Comparison of ENCODE assay signal across 1 worm cellular context in genomic region chrIV:14872320-14872719, ce11.
TF ChIP-seq lines count a peak whose summit lies in the region.

No protein-coding gene starts in this region.

TF ChIP-seq in whole organism, L4 larva, 104 proteins besides CTCF, POLR2A, EP300 and RAD21 (continued from another document):
- no peak for TF ChIP-seq nhr-6 (tag; optimal IDR thresholded peaks at IDR 0.05; lab: Kevin White, UChicago)
- TF ChIP-seq lir-3 (tag; optimal IDR thresholded peaks at IDR 0.05; lab: Kevin White, UChicago): no peak
- no peak for TF ChIP-seq arid-1 (GFP tag; conservative IDR thresholded peaks at IDR 0.05; lab: Robert Waterston, UW)
- TF ChIP-seq daf-19 (GFP tag; conservative IDR thresholded peaks at IDR 0.05; lab: Robert Waterston, UW): no peak
- TF ChIP-seq dpl-1 (GFP tag; optimal IDR thresholded peaks at IDR 0.05; lab: Kevin White, UChicago): no peak
- no peak for TF ChIP-seq nhr-76 (tag; optimal IDR thresholded peaks at IDR 0.05; lab: Kevin White, UChicago)
- TF ChIP-seq nhr-11 (tag; optimal IDR thresholded peaks at IDR 0.05; lab: Kevin White, UChicago): no peak
- TF ChIP-seq zag-1 (tag; optimal IDR thresholded peaks at IDR 0.05; lab: Kevin White, UChicago): no peak
- TF ChIP-seq zip-2 (tag; optimal IDR thresholded peaks at IDR 0.05; lab: Kevin White, UChicago): no peak
- TF ChIP-seq zip-11 (GFP tag; IDR thresholded peaks at IDR 0.05; lab: Robert Waterston, UW): no peak
- TF ChIP-seq egl-43 (GFP tag; IDR thresholded peaks at IDR 0.05; lab: Robert Waterston, UW): no peak
- peak; percentile 27 for TF ChIP-seq nhr-48 (tag; optimal IDR thresholded peaks at IDR 0.05; lab: Kevin White, UChicago)
- no peak for TF ChIP-seq nhr-111 (GFP tag; optimal IDR thresholded peaks at IDR 0.05; lab: Kevin White, UChicago)
- TF ChIP-seq mes-2 (tag; optimal IDR thresholded peaks at IDR 0.05; lab: Kevin White, UChicago; ENCODE audit: poor library complexity, severe bottlenecking): no peak
- TF ChIP-seq daf-16 (GFP tag; optimal IDR thresholded peaks at IDR 0.05; lab: Kevin White, UChicago): no peak
- no peak for TF ChIP-seq daf-16 (tag; optimal IDR thresholded peaks at IDR 0.05; lab: Kevin White, UChicago)
- TF ChIP-seq daf-12 (tag; optimal IDR thresholded peaks at IDR 0.05; lab: Kevin White, UChicago): no peak
- TF ChIP-seq nhr-25 (tag; optimal IDR thresholded peaks at IDR 0.05; lab: Kevin White, UChicago; ENCODE audit: borderline replicate concordance, insufficient read depth): peak; percentile 65
- no peak for TF ChIP-seq egl-27 (tag; optimal IDR thresholded peaks at IDR 0.05; lab: Kevin White, UChicago)
- no peak for TF ChIP-seq lin-29 (GFP tag; IDR thresholded peaks at IDR 0.05; lab: Robert Waterston, UW)
- TF ChIP-seq nhr-10 (tag; optimal IDR thresholded peaks at IDR 0.05; lab: Kevin White, UChicago): no peak
- TF ChIP-seq aha-1 (tag; lab: Kevin White, UChicago): no peak
- TF ChIP-seq ces-1 (GFP tag; optimal IDR thresholded peaks at IDR 0.05; lab: Kevin White, UChicago): no peak
- 0 out of 2 replicates have a peak, but pooled peaks have one; percentile 26 for TF ChIP-seq Y48G9A.11 (GFP tag; IDR thresholded peaks at IDR 0.05; lab: Robert Waterston, UW)
- no peak for TF ChIP-seq lin-15B (tag; optimal IDR thresholded peaks at IDR 0.05; lab: Kevin White, UChicago)
- TF ChIP-seq spr-1 (tag; optimal IDR thresholded peaks at IDR 0.05; lab: Kevin White, UChicago): peak; percentile 52
- TF ChIP-seq unc-39 (tag; optimal IDR thresholded peaks at IDR 0.05; lab: Kevin White, UChicago): no peak
- 0 out of 2 replicates have a peak, but pooled peaks have one; percentile 41 for TF ChIP-seq mxl-2 (GFP tag; conservative IDR thresholded peaks at IDR 0.05; lab: Robert Waterston, UW)
- no peak for TF ChIP-seq aly-2 (tag; optimal IDR thresholded peaks at IDR 0.05; lab: Kevin White, UChicago)
- no peak for TF ChIP-seq lin-38 (GFP tag; IDR thresholded peaks at IDR 0.05; lab: Robert Waterston, UW)
- no peak for TF ChIP-seq pqm-1 (tag; optimal IDR thresholded peaks at IDR 0.05; lab: Kevin White, UChicago)
